Fruit fly (Drosophila melanogaster): Measurements from ENCODE around the gene GILT2.

Gene GILT2

dm6 chr3R:23674369-23674768 is 4.3 kb upstream of the GILT2 start:
- TF ChIP-seq Hr78 (GFP tag; optimal IDR thresholded peaks at IDR 0.05) (no peak), dmrt93B (GFP tag; optimal IDR thresholded peaks at IDR 0.05) (no peak), usp (GFP tag; optimal IDR thresholded peaks at IDR 0.05) (no peak), HLH106 (tag; optimal IDR thresholded peaks at IDR 0.05) (no peak), pan (optimal IDR thresholded peaks at IDR 0.05) (no peak), lola (GFP tag; optimal IDR thresholded peaks at IDR 0.05) (no peak), GATAd (GFP tag; optimal IDR thresholded peaks at IDR 0.05) (no peak), Sp1 (GFP tag; optimal IDR thresholded peaks at IDR 0.05) (no peak), foxo (GFP tag; optimal IDR thresholded peaks at IDR 0.05) (no peak), brk (GFP tag; optimal IDR thresholded peaks at IDR 0.05) (no peak), sv (GFP tag; optimal IDR thresholded peaks at IDR 0.05) (no peak), fru (GFP tag; optimal IDR thresholded peaks at IDR 0.05) (no peak), Vsx2 (GFP tag; optimal IDR thresholded peaks at IDR 0.05; ENCODE audit: partially characterized antibody) (no peak), Hr83 (GFP tag; optimal IDR thresholded peaks at IDR 0.05; ENCODE audit: poor library complexity, severe bottlenecking) (no peak), tai (GFP tag; optimal IDR thresholded peaks at IDR 0.05) (no peak), dsf (GFP tag; optimal IDR thresholded peaks at IDR 0.05; ENCODE audit: borderline replicate concordance) (no peak)

DNA sequence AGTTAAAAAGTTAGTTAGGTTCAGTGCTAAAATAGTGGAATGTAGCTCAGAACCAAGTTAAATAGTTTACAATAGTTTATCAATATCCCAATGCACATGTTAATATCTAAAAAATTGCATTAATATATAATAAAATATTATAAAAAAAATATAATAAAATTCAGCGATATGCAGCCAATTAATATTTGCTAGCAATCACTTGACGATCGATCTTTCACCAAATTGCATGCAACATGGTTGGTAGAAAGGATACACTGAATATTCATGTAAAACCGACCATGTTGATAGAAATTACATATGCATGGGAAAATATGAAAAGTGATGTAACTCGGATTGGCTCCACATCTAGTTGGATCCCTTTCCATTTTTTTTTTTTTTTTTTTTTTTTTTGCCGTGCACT is 3.0 kb upstream of the GILT2 start:
- TF ChIP-seq brk (GFP tag; optimal IDR thresholded peaks at IDR 0.05) (no peak), CG9705 (GFP tag; optimal IDR thresholded peaks at IDR 0.05) (no peak), fru (GFP tag; optimal IDR thresholded peaks at IDR 0.05) (no peak), Dif (GFP tag; optimal IDR thresholded peaks at IDR 0.05; ENCODE audit: partially characterized antibody) (no peak), Jra (GFP tag; optimal IDR thresholded peaks at IDR 0.05) (no peak), Mio (GFP tag; optimal IDR thresholded peaks at IDR 0.05) (no peak), ey (GFP tag; optimal IDR thresholded peaks at IDR 0.05) (no peak), sv (GFP tag; optimal IDR thresholded peaks at IDR 0.05) (no peak), Sp1 (GFP tag; optimal IDR thresholded peaks at IDR 0.05) (no peak), br (GFP tag; optimal IDR thresholded peaks at IDR 0.05) (no peak), Hr83 (GFP tag; optimal IDR thresholded peaks at IDR 0.05; ENCODE audit: poor library complexity, severe bottlenecking) (no peak), N (GFP tag; optimal IDR thresholded peaks at IDR 0.05) (no peak), lola (GFP tag; optimal IDR thresholded peaks at IDR 0.05) (no peak), Myc (optimal IDR thresholded peaks at IDR 0.05) (no peak), pan (optimal IDR thresholded peaks at IDR 0.05) (no peak), CrebA (GFP tag; optimal IDR thresholded peaks at IDR 0.05; ENCODE audit: borderline replicate concordance) (no peak), usp (GFP tag; optimal IDR thresholded peaks at IDR 0.05) (no peak), CG32264 (GFP tag; optimal IDR thresholded peaks at IDR 0.05) (no peak)

DNA sequence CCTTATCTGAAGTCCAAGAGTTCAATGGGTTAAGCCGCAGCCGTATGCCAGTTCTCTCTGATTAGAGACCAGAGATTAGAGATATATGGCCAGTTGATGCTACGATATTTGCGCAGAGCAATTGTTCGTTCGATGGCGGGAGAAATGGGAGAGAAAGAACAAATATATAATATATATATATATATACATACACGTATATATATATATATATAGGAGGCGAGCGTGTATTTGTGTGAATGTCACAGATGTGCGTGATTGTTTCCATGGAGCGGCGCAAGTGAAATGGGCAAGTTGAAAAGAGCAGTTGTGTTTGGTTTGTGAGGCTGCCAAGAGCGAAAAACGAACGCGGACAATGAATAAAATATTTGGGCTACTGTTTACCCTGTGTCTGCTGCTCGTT is 1.6 kb upstream of the GILT2 start, which contains the start of gene GILT3:
Gene GILT3 (plus strand): TSS at position 301 of the 400 bp plus-strand sequence.
- TF ChIP-seq dmrt93B (GFP tag; optimal IDR thresholded peaks at IDR 0.05) (no peak), OdsH (GFP tag; optimal IDR thresholded peaks at IDR 0.05) (no peak), Jra (GFP tag; optimal IDR thresholded peaks at IDR 0.05) (no peak), fru (GFP tag; optimal IDR thresholded peaks at IDR 0.05) (no peak), jim (GFP tag; optimal IDR thresholded peaks at IDR 0.05) (no peak), rgr (GFP tag; optimal IDR thresholded peaks at IDR 0.05) (no peak), Mio (GFP tag; optimal IDR thresholded peaks at IDR 0.05) (no peak), tai (GFP tag; optimal IDR thresholded peaks at IDR 0.05) (no peak), HLH106 (tag; optimal IDR thresholded peaks at IDR 0.05) (no peak), ey (GFP tag; optimal IDR thresholded peaks at IDR 0.05) (no peak), foxo (GFP tag; optimal IDR thresholded peaks at IDR 0.05) (no peak), Sp1 (GFP tag; optimal IDR thresholded peaks at IDR 0.05) (no peak), N (GFP tag; optimal IDR thresholded peaks at IDR 0.05) (no peak)

DNA sequence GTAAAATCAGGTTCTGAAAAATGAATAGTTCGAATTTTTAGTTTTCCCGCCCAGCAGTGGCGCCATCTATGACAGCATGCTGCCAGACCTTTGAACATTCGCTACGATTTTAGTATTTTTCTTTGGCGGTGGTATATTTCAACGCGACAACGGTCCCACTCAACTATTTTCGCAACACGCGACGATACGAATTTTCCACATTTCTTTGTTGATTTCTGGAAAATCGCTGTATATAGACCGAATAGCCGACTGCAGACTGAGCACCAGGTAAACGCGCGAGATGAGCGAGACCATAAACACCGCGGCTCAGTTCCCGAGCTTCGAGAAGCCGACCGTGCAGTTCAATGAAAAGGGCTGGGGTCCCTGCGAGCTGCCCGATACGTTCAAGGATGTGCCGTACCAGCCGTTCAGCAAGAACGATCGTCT is 1.2 kb downstream of the GILT2 start, which contains the start of gene eIF3d1:
Gene eIF3d1 (plus strand): TSS at position 129 of the 426 bp plus-strand sequence.
- TF ChIP-seq rgr (GFP tag; optimal IDR thresholded peaks at IDR 0.05) (peak; percentile 21), CG32264 (GFP tag; optimal IDR thresholded peaks at IDR 0.05) (no peak), Myc (optimal IDR thresholded peaks at IDR 0.05) (peak; percentile 11), br (GFP tag; optimal IDR thresholded peaks at IDR 0.05) (peak; percentile 1), dl (GFP tag; optimal IDR thresholded peaks at IDR 0.05; ENCODE audit: insufficient read depth in 1 of 2, partially characterized antibody in 2 of 2) (peak in 1 of 2 experiments; percentile 1), Dif (GFP tag; optimal IDR thresholded peaks at IDR 0.05; ENCODE audit: partially characterized antibody) (peak; percentile 32), HLH106 (tag; optimal IDR thresholded peaks at IDR 0.05) (peak; percentile 17), sage (GFP tag; optimal IDR thresholded peaks at IDR 0.05) (no peak)

- no peak for TF ChIP-seq jim (GFP tag; optimal IDR thresholded peaks at IDR 0.05)
These were observed 3.5 kb downstream of the GILT2 start, which contains the start of gene CG16710 for dm6 chr3R:23682203-23682602. Gene CG16710, plus strand, starts transcription at chr3R:23682503.

All from whole organism, wandering third instar larva.